Worm (Caenorhabditis elegans): ENCODE measurements around the gene F18A11.2.

- TF ChIP-seq pbrm-1 (GFP tag; IDR thresholded peaks at IDR 0.05) (no peak), lsl-1 (GFP tag; optimal IDR thresholded peaks at IDR 0.05) (no peak), unc-62 (GFP tag; optimal IDR thresholded peaks at IDR 0.05) (no peak), hmg-20 (GFP tag; IDR thresholded peaks at IDR 0.05) (no peak), snpc-1.1 (tag; optimal IDR thresholded peaks at IDR 0.05; ENCODE audit: insufficient read depth) (no peak), hlh-12 (tag; optimal IDR thresholded peaks at IDR 0.05) (no peak), C06A6.2 (GFP tag; conservative IDR thresholded peaks at IDR 0.05) (no peak), ama-1 (optimal IDR thresholded peaks at IDR 0.05) (no peak), ama-1 (GFP tag; optimal IDR thresholded peaks at IDR 0.05) (no peak), egrh-3 (GFP tag; IDR thresholded peaks at IDR 0.05) (no peak), attf-3 (GFP tag; conservative IDR thresholded peaks at IDR 0.05) (no peak), cebp-1 (GFP tag; IDR thresholded peaks at IDR 0.05) (no peak), cebp-1 (tag; optimal IDR thresholded peaks at IDR 0.05) (no peak), attf-6 (GFP tag; IDR thresholded peaks at IDR 0.05) (no peak), tbx-9 (tag; optimal IDR thresholded peaks at IDR 0.05; ENCODE audit: borderline replicate concordance) (no peak)
Measured at ce11 chrII:12991594-12991993, 39.9 kb upstream of the F18A11.2 start.

Measured in whole organism, young adult.